Worm (Caenorhabditis elegans): ENCODE data around the gene F56B3.9.
"Not testable (repeated sequence)": the region's sequence is repeated elsewhere in the genome, so short reads cannot be mapped to it uniquely, and the experiment has no call there.

- not testable (repeated sequence) for TF ChIP-seq sdz-38 (tag; optimal IDR thresholded peaks at IDR 0.05); zfh-2 (GFP tag; conservative IDR thresholded peaks at IDR 0.05); F57A8.1 (GFP tag; optimal IDR thresholded peaks at IDR 0.05); B0035.1 (tag; optimal IDR thresholded peaks at IDR 0.05); lir-1 (GFP tag; conservative IDR thresholded peaks at IDR 0.05); lin-35 (GFP tag; optimal IDR thresholded peaks at IDR 0.05); snpc-4 (GFP tag; optimal IDR thresholded peaks at IDR 0.05); snpc-4 (tag; optimal IDR thresholded peaks at IDR 0.05); unc-130 (GFP tag; optimal IDR thresholded peaks at IDR 0.05); ama-1 (optimal IDR thresholded peaks at IDR 0.05); ama-1 (GFP tag; optimal IDR thresholded peaks at IDR 0.05); Y53G8AR.9 (GFP tag; conservative IDR thresholded peaks at IDR 0.05); Y67H2A.10 (GFP tag; conservative IDR thresholded peaks at IDR 0.05); akir-1 (GFP tag; optimal IDR thresholded peaks at IDR 0.05); ZK185.1 (tag; optimal IDR thresholded peaks at IDR 0.05; ENCODE audit: poor library complexity, severe bottlenecking); ets-4 (GFP tag; optimal IDR thresholded peaks at IDR 0.05)
These were observed at the start of gene F56B3.9 for ce11 chrIV:771061-771460.
